Fruit fly (Drosophila melanogaster): ENCODE measurements around the gene PolA2.

DNA sequence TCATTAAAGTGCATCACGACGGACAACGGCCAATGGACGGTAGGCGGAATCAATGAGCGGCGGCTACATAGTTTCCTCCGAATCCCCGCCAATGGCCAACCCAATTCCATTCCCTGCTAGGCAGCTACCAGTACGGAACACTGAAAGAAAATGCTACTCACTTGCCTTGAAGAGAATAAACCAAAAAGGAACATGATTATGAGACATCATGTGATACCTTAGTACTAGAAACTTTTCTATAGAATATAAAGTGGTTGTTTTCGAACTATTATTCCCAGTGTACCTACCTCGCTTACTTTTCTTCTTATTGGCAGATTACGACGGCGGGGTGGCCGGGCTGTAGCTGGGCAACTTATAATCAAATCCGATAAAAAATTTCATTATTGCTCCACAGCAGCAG, 14.2 kb upstream of the PolA2 start:
- TF ChIP-seq CG8478 (optimal IDR thresholded peaks at IDR 0.05) (no peak), CTCF (optimal IDR thresholded peaks at IDR 0.05) (no peak)
